Worm (Caenorhabditis elegans) whole organism, midembryonic: ENCODE data around the gene mdf-1.

Experiments
- T22C8.4 ChIP-seq: fragments of 200-800 bp; sonication (Bioruptor generic); IDR thresholded peaks from 2 replicates; pipeline ENCODE4 v1.3.6; 2022; ENCODE audit warnings: missing genetic modification characterization, missing compliant biosample characterization
- cog-1 ChIP-seq: sonication (generic microtip); optimal IDR thresholded peaks from 2 replicates; lab custom pipeline; 2016; ENCODE audit warnings: missing genetic modification characterization, missing compliant biosample characterization
- flt-1 ChIP-seq: fragments of 200-800 bp; sonication (Bioruptor generic); IDR thresholded peaks from 2 replicates; pipeline ENCODE4 v1.3.6; 2022; ENCODE audit warnings: missing genetic modification characterization, missing compliant biosample characterization
- klf-2 ChIP-seq: fragments of 200-800 bp; sonication (Bioruptor generic); conservative IDR thresholded peaks from 2 replicates; pipeline ENCODE4 v1.3.6; 2022; ENCODE audit warnings: missing genetic modification reagents, missing genetic modification characterization, missing compliant biosample characterization
- med-1 ChIP-seq: sonication (generic microtip); optimal IDR thresholded peaks from 2 replicates; lab custom pipeline; 2017; ENCODE audit warnings: missing genetic modification characterization, mild to moderate bottlenecking, missing compliant biosample characterization, antibody characterized with exemption, missing genetic modification reagents; ENCODE audit not compliant: insufficient read depth
- ref-1 ChIP-seq: fragments of 200-800 bp; sonication (Bioruptor generic); conservative IDR thresholded peaks from 2 replicates; pipeline ENCODE4 v1.3.6; 2022; ENCODE audit warnings: missing genetic modification reagents, missing genetic modification characterization, missing compliant biosample characterization
- tab-1 ChIP-seq: fragments of 200-800 bp; sonication (Bioruptor generic); IDR thresholded peaks from 2 replicates; pipeline ENCODE4 v1.3.6; 2022; ENCODE audit warnings: missing genetic modification characterization, missing compliant biosample characterization
- ztf-23 ChIP-seq: fragments of 200-800 bp; sonication (Bioruptor generic); IDR thresholded peaks from 2 replicates; pipeline ENCODE4 v1.3.6; 2022; ENCODE audit warnings: missing genetic modification reagents, missing genetic modification characterization, missing compliant biosample characterization
- ztf-29 ChIP-seq: fragments of 200-800 bp; sonication (Bioruptor generic); IDR thresholded peaks from 2 replicates; pipeline ENCODE4 v1.3.6; 2022; ENCODE audit warnings: missing genetic modification reagents, missing genetic modification characterization, missing compliant biosample characterization

The mdf-1 gene

ce11 chrV:9521697-9522096 is 22.3 kb downstream of the mdf-1 start:
- TF ChIP-seq T22C8.4 (GFP tag; lab: Robert Waterston, UW) = no peak
- no peak for TF ChIP-seq flt-1 (GFP tag; lab: Robert Waterston, UW)
- TF ChIP-seq tab-1 = no peak
- no peak for TF ChIP-seq med-1
- no peak for TF ChIP-seq ztf-29 (GFP tag; lab: Robert Waterston, UW)

- TF ChIP-seq ref-1 (GFP tag; lab: Robert Waterston, UW) (no peak), klf-2 (GFP tag; lab: Robert Waterston, UW) (no peak), ztf-29 (GFP tag; lab: Robert Waterston, UW) (no peak), tab-1 (no peak)
Observed at ce11 chrV:9518832-9519231, 25.2 kb downstream of the mdf-1 start, which contains the start of gene C50F4.8. TSS of gene C50F4.8 (minus strand) at chrV:9518859.

ce11 chrV:9516280-9516679 is 27.7 kb downstream of the mdf-1 start:
- TF ChIP-seq ztf-23 (GFP tag; lab: Robert Waterston, UW) (no peak), tab-1 (no peak), ref-1 (GFP tag; lab: Robert Waterston, UW) (no peak), cog-1 (tag; lab: Kevin White, UChicago) (no peak), flt-1 (GFP tag; lab: Robert Waterston, UW) (no peak), med-1 (no peak), ztf-29 (GFP tag; lab: Robert Waterston, UW) (no peak), klf-2 (GFP tag; lab: Robert Waterston, UW) (no peak), T22C8.4 (GFP tag; lab: Robert Waterston, UW) (no peak)

DNA sequence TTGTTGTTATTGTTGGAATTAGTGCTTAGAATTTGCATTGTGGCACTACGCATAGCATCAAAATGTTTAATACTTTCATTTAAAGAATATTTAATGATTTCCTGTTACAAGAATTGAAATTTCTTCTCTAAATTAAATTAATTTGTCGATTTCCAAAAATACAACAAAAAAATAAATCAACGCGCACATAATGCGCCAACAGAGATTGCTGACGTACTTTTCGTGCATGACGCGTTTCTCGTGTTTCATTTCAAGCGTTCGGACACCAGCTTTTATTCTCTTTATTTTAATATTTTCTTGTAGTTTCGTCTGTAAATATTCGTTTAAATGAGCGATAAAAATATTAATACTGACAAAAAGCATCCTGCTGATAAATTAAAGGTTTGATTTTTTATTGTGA is 30.4 kb downstream of the mdf-1 start, which contains the start of gene eif-2Bdelta:
eif-2Bdelta (plus strand) TSS at position 235 of the 400 bp plus-strand sequence.
- TF ChIP-seq ztf-23 (GFP tag; lab: Robert Waterston, UW) (no peak), tab-1 (no peak), ztf-29 (GFP tag; lab: Robert Waterston, UW) (no peak), flt-1 (GFP tag; lab: Robert Waterston, UW) (no peak), T22C8.4 (GFP tag; lab: Robert Waterston, UW) (no peak), ref-1 (GFP tag; lab: Robert Waterston, UW) (no peak), cog-1 (tag; lab: Kevin White, UChicago) (no peak), klf-2 (GFP tag; lab: Robert Waterston, UW) (no peak), med-1 (no peak)

ce11 chrV:9509597-9509996 is 34.4 kb downstream of the mdf-1 start:
- TF ChIP-seq cog-1 (tag; lab: Kevin White, UChicago) (no peak), T22C8.4 (GFP tag; lab: Robert Waterston, UW) (no peak), flt-1 (GFP tag; lab: Robert Waterston, UW) (no peak), ztf-23 (GFP tag; lab: Robert Waterston, UW) (no peak), ztf-29 (GFP tag; lab: Robert Waterston, UW) (no peak), ref-1 (GFP tag; lab: Robert Waterston, UW) (no peak), med-1 (no peak), tab-1 (no peak), klf-2 (GFP tag; lab: Robert Waterston, UW) (no peak)

ce11 chrV:9507742-9508141 is 36.3 kb downstream of the mdf-1 start, which contains the start of gene acs-14:
TSS of gene acs-14 (plus strand) at chrV:9508132.
- TF ChIP-seq ref-1 (GFP tag; lab: Robert Waterston, UW) (no peak), tab-1 (no peak), T22C8.4 (GFP tag; lab: Robert Waterston, UW) (no peak), ztf-23 (GFP tag; lab: Robert Waterston, UW) (no peak)

- TF ChIP-seq ref-1 (GFP tag; lab: Robert Waterston, UW) (no peak), klf-2 (GFP tag; lab: Robert Waterston, UW) (no peak), tab-1 (no peak), ztf-29 (GFP tag; lab: Robert Waterston, UW) (no peak), cog-1 (tag; lab: Kevin White, UChicago) (no peak), flt-1 (GFP tag; lab: Robert Waterston, UW) (no peak), ztf-23 (GFP tag; lab: Robert Waterston, UW) (no peak), med-1 (no peak), T22C8.4 (GFP tag; lab: Robert Waterston, UW) (no peak)
Observed at ce11 chrV:9506931-9507330, 37.1 kb downstream of the mdf-1 start.

- TF ChIP-seq ztf-23 (GFP tag; lab: Robert Waterston, UW) (no peak), klf-2 (GFP tag; lab: Robert Waterston, UW) (no peak), ref-1 (GFP tag; lab: Robert Waterston, UW) (no peak), T22C8.4 (GFP tag; lab: Robert Waterston, UW) (no peak), ztf-29 (GFP tag; lab: Robert Waterston, UW) (no peak), cog-1 (tag; lab: Kevin White, UChicago) (no peak), flt-1 (GFP tag; lab: Robert Waterston, UW) (no peak), tab-1 (no peak), med-1 (no peak)
Observed at ce11 chrV:9504474-9504960, 39.5 kb downstream of the mdf-1 start, which contains the start of gene haao-1. TSS of gene haao-1 (plus strand) at chrV:9504910.

ce11 chrV:9503152-9503817 is 40.7 kb downstream of the mdf-1 start:
- peak; percentile 83 for TF ChIP-seq klf-2 (GFP tag; lab: Robert Waterston, UW)
- peak; percentile 41 for TF ChIP-seq med-1
- peak; percentile 95 for TF ChIP-seq ztf-23 (GFP tag; lab: Robert Waterston, UW)
- peak; percentile 84 for TF ChIP-seq ref-1 (GFP tag; lab: Robert Waterston, UW)
- TF ChIP-seq ztf-29 (GFP tag; lab: Robert Waterston, UW) = peak; percentile 79; the same call in 1 of the 2 replicates
- peak; percentile 94 for TF ChIP-seq tab-1
- peak; percentile 97 for TF ChIP-seq flt-1 (GFP tag; lab: Robert Waterston, UW)
- peak; percentile 78 for TF ChIP-seq cog-1 (tag; lab: Kevin White, UChicago)
- peak; percentile 95 for TF ChIP-seq T22C8.4 (GFP tag; lab: Robert Waterston, UW)
